Fruit fly (Drosophila melanogaster): Measurements from ENCODE around the gene Uros1.
A peak's percentile ranks its signal among the peaks of the same experiment; 100 is the strongest.

The Uros1 gene

dm6 chrX:8897859-8898427 is 2.1 kb downstream of the Uros1 start, which contains the start of gene Moe (continued):
- TF ChIP-seq Lhr (GFP tag; optimal IDR thresholded peaks at IDR 0.05) (peak; percentile 61), fu2 (GFP tag; optimal IDR thresholded peaks at IDR 0.05) (peak; percentile 51), CG6791 (GFP tag; IDR thresholded peaks at IDR 0.05; ENCODE audit: partially characterized antibody) (peak; percentile 75), Nf-YC (tag; optimal IDR thresholded peaks at IDR 0.05) (peak; percentile 55), Elba2 (GFP tag; optimal IDR thresholded peaks at IDR 0.05) (no peak), CG10321 (GFP tag; IDR thresholded peaks at IDR 0.05) (no peak), ssp (GFP tag; IDR thresholded peaks at IDR 0.05) (no peak), abd-A (tag; optimal IDR thresholded peaks at IDR 0.05) (no peak), Spps (tag; optimal IDR thresholded peaks at IDR 0.05) (no peak), Asciz (GFP tag; optimal IDR thresholded peaks at IDR 0.05) (no peak), NC2β (GFP tag; optimal IDR thresholded peaks at IDR 0.05) (peak; percentile 26), CG17912 (GFP tag; optimal IDR thresholded peaks at IDR 0.05) (no peak), Hmr (GFP tag; optimal IDR thresholded peaks at IDR 0.05) (peak; percentile 61), D19B (GFP tag; optimal IDR thresholded peaks at IDR 0.05) (no peak), CG33557 (GFP tag; optimal IDR thresholded peaks at IDR 0.05) (no peak), al (GFP tag; IDR thresholded peaks at IDR 0.05) (0 out of 2 replicates have a peak, but pooled peaks have one; percentile 26), kay (GFP tag; optimal IDR thresholded peaks at IDR 0.05) (no peak), CG5245 (GFP tag; optimal IDR thresholded peaks at IDR 0.05) (peak; percentile 4), CG2678 (tag; optimal IDR thresholded peaks at IDR 0.05) (peak; percentile 4), chinmo (GFP tag; IDR thresholded peaks at IDR 0.05; ENCODE audit: partially characterized antibody) (0 out of 4 replicates have a peak, but pooled peaks have one; percentile 41), dmrt11E (tag; optimal IDR thresholded peaks at IDR 0.05) (no peak), oc (tag; optimal IDR thresholded peaks at IDR 0.05) (no peak), Sin3A (optimal IDR thresholded peaks at IDR 0.05) (peak; percentile 42), crc (GFP tag; optimal IDR thresholded peaks at IDR 0.05) (no peak), CG2889 (GFP tag; IDR thresholded peaks at IDR 0.05) (no peak), grau (tag; optimal IDR thresholded peaks at IDR 0.05) (peak; percentile 39), CG7271 (tag; optimal IDR thresholded peaks at IDR 0.05) (no peak), exex (tag; optimal IDR thresholded peaks at IDR 0.05) (no peak), Sry-β (GFP tag; optimal IDR thresholded peaks at IDR 0.05) (no peak), CG17568 (GFP tag; optimal IDR thresholded peaks at IDR 0.05) (no peak), CG34376 (GFP tag; optimal IDR thresholded peaks at IDR 0.05) (no peak), nau (GFP tag; optimal IDR thresholded peaks at IDR 0.05) (no peak), CG4730 (GFP tag; IDR thresholded peaks at IDR 0.05) (no peak), CG18011 (GFP tag; optimal IDR thresholded peaks at IDR 0.05) (peak; percentile 8), grn (GFP tag; optimal IDR thresholded peaks at IDR 0.05) (no peak), Med (GFP tag) (peak; percentile 89), Atf3 (GFP tag; optimal IDR thresholded peaks at IDR 0.05) (peak; percentile 15), danr (GFP tag; IDR thresholded peaks at IDR 0.05) (peak; percentile 10; the same call in 1 of the 2 replicates), tx (GFP tag; optimal IDR thresholded peaks at IDR 0.05) (peak; percentile 55), CG2120 (GFP tag; optimal IDR thresholded peaks at IDR 0.05) (peak; percentile 81), CG12744 (GFP tag; optimal IDR thresholded peaks at IDR 0.05) (no peak), Rx (GFP tag; IDR thresholded peaks at IDR 0.05) (0 out of 2 replicates have a peak, but pooled peaks have one; percentile 9), CG17612 (GFP tag; IDR thresholded peaks at IDR 0.05) (no peak), gt (GFP tag; IDR thresholded peaks at IDR 0.05) (no peak), tgo (GFP tag; IDR thresholded peaks at IDR 0.05) (peak; percentile 33; the same call in 1 of the 3 replicates), vnd (GFP tag; IDR thresholded peaks at IDR 0.05; ENCODE audit: partially characterized antibody) (peak; percentile 64; the same call in 2 of the 3 replicates), Nf-YB (GFP tag; optimal IDR thresholded peaks at IDR 0.05) (no peak), gsb-n (tag; optimal IDR thresholded peaks at IDR 0.05) (no peak), knrl (GFP tag; IDR thresholded peaks at IDR 0.05; ENCODE audit: partially characterized antibody) (peak; percentile 78), tio (GFP tag; optimal IDR thresholded peaks at IDR 0.05) (no peak)

All from whole organism, embryonic.